Worm (Caenorhabditis elegans) whole organism, L2 larva: ENCODE data around the gene clec-217.

Experiments used
- F13H6.1 ChIP-seq: sonication (generic microtip); optimal IDR thresholded peaks from 2 replicates; lab custom pipeline; 2016; ENCODE audit warnings: missing genetic modification characterization, missing compliant biosample characterization
- Y55F3AM.14 ChIP-seq: fragments of 200-800 bp; sonication (Bioruptor generic); optimal IDR thresholded peaks from 2 replicates; lab custom pipeline; 2018; ENCODE audit warnings: mild to moderate bottlenecking, missing genetic modification characterization, missing compliant biosample characterization
- ZK546.5 ChIP-seq: sonication (generic microtip); optimal IDR thresholded peaks from 2 replicates; lab custom pipeline; 2017; ENCODE audit warnings: missing biosample characterization, missing genetic modification characterization
- alr-1 ChIP-seq: fragments of 150-350 bp; optimal IDR thresholded peaks from 2 replicates; lab custom pipeline; 2014; ENCODE audit warnings: missing biosample characterization, missing genetic modification characterization
- ama-1 ChIP-seq: fragments of 150-350 bp; optimal IDR thresholded peaks from 2 replicates; lab custom pipeline; 2018; ENCODE audit warnings: inconsistent platforms
- ceh-16 ChIP-seq: fragments of 150-350 bp; optimal IDR thresholded peaks from 2 replicates; lab custom pipeline; 2014; ENCODE audit warnings: missing biosample characterization, missing genetic modification characterization
- ceh-82 ChIP-seq: fragments of 150-350 bp; optimal IDR thresholded peaks from 2 replicates; lab custom pipeline; 2014; ENCODE audit warnings: missing biosample characterization, missing genetic modification characterization
- crh-2 ChIP-seq: sonication (generic microtip); optimal IDR thresholded peaks from 2 replicates; lab custom pipeline; 2017; ENCODE audit warnings: missing biosample characterization, missing genetic modification characterization
- dmd-4 ChIP-seq: sonication (generic microtip); optimal IDR thresholded peaks from 2 replicates; lab custom pipeline; 2017; ENCODE audit warnings: missing biosample characterization, missing genetic modification characterization
- egl-27 ChIP-seq: sonication (generic microtip); optimal IDR thresholded peaks from 3 replicates; lab custom pipeline; 2017; ENCODE audit warnings: missing biosample characterization, missing genetic modification reagents, missing genetic modification characterization
- elt-3 ChIP-seq: sonication (generic microtip); optimal IDR thresholded peaks from 2 replicates; lab custom pipeline; 2017; ENCODE audit warnings: missing biosample characterization, missing genetic modification characterization
- fos-1 ChIP-seq: fragments of 150-350 bp; optimal IDR thresholded peaks from 2 replicates; lab custom pipeline; 2014; ENCODE audit warnings: missing biosample characterization, missing genetic modification characterization
- gmeb-1 ChIP-seq: fragments of 150-350 bp; optimal IDR thresholded peaks from 2 replicates; lab custom pipeline; 2014; ENCODE audit warnings: missing biosample characterization, missing genetic modification characterization
- lin-11 ChIP-seq: fragments of 150-350 bp; sonication (generic microtip); optimal IDR thresholded peaks from 2 replicates; lab custom pipeline; 2014; ENCODE audit warnings: missing biosample characterization, missing genetic modification characterization, inconsistent platforms, mixed read lengths
- lin-13 ChIP-seq: fragments of 150-350 bp; optimal IDR thresholded peaks from 2 replicates; lab custom pipeline; 2014; ENCODE audit warnings: missing biosample characterization, missing genetic modification reagents, missing genetic modification characterization
- lin-39 ChIP-seq: fragments of 150-350 bp; optimal IDR thresholded peaks from 2 replicates; lab custom pipeline; 2014; ENCODE audit warnings: missing biosample characterization, missing genetic modification reagents, missing genetic modification characterization
- lsy-2 ChIP-seq, 2 experiments: fragments of 150-350 bp in 1 of 2; sonication (generic microtip) in 1 of 2; optimal IDR thresholded peaks; 2 replicates each; lab custom pipeline; 2014 to 2017; ENCODE audit warnings: missing biosample characterization in 2 of 2, missing genetic modification characterization in 2 of 2
- mdl-1 ChIP-seq, 2 experiments: fragments of 150-350 bp in 1 of 2; sonication (generic microtip) in 1 of 2; optimal IDR thresholded peaks; 2 replicates each; lab custom pipeline; 2017; ENCODE audit warnings: missing biosample characterization in 2 of 2, missing genetic modification characterization in 2 of 2
- nhr-10 ChIP-seq: sonication (generic microtip); optimal IDR thresholded peaks from 2 replicates; lab custom pipeline; 2017; ENCODE audit warnings: missing biosample characterization, missing genetic modification characterization
- nhr-129 ChIP-seq: fragments of 150-350 bp; optimal IDR thresholded peaks from 2 replicates; lab custom pipeline; 2014; ENCODE audit warnings: missing biosample characterization, missing genetic modification characterization
- nhr-23 ChIP-seq: fragments of 150-350 bp; optimal IDR thresholded peaks from 2 replicates; lab custom pipeline; 2014; ENCODE audit warnings: missing biosample characterization, missing genetic modification reagents, missing genetic modification characterization
- nhr-25 ChIP-seq: fragments of 150-350 bp; sonication (generic microtip); optimal IDR thresholded peaks from 3 replicates; lab custom pipeline; 2014; ENCODE audit warnings: missing biosample characterization, missing genetic modification characterization
- nhr-6 ChIP-seq: fragments of 150-350 bp; optimal IDR thresholded peaks from 2 replicates; lab custom pipeline; 2014; ENCODE audit warnings: missing biosample characterization, missing genetic modification characterization
- nhr-77 ChIP-seq: fragments of 150-350 bp; optimal IDR thresholded peaks from 2 replicates; lab custom pipeline; 2014; ENCODE audit warnings: missing biosample characterization, missing genetic modification characterization
- peb-1 ChIP-seq: fragments of 150-350 bp; optimal IDR thresholded peaks from 2 replicates; lab custom pipeline; 2014; ENCODE audit warnings: missing biosample characterization, missing genetic modification characterization
- sem-4 ChIP-seq: fragments of 150-350 bp; optimal IDR thresholded peaks from 2 replicates; lab custom pipeline; 2014; ENCODE audit warnings: missing biosample characterization, missing genetic modification reagents, missing genetic modification characterization
- skn-1 ChIP-seq: sonication (generic microtip); optimal IDR thresholded peaks from 2 replicates; lab custom pipeline; 2017; ENCODE audit warnings: missing biosample characterization, missing genetic modification characterization
- sma-3 ChIP-seq: sonication (generic microtip); optimal IDR thresholded peaks from 2 replicates; lab custom pipeline; 2016; ENCODE audit warnings: missing genetic modification reagents, missing genetic modification characterization, missing compliant biosample characterization
- snpc-4 ChIP-seq: fragments of 150-350 bp; optimal IDR thresholded peaks from 2 replicates; lab custom pipeline; 2014; ENCODE audit warnings: missing biosample characterization, missing genetic modification characterization
- unc-39 ChIP-seq: fragments of 150-350 bp; optimal IDR thresholded peaks from 2 replicates; lab custom pipeline; 2014; ENCODE audit warnings: missing biosample characterization, missing genetic modification characterization
- unc-55 ChIP-seq: fragments of 150-350 bp; sonication (generic microtip); optimal IDR thresholded peaks from 3 replicates; lab custom pipeline; 2014; ENCODE audit warnings: missing biosample characterization, missing genetic modification reagents, missing genetic modification characterization
- zag-1 ChIP-seq: fragments of 150-350 bp; optimal IDR thresholded peaks from 2 replicates; lab custom pipeline; 2014; ENCODE audit warnings: missing biosample characterization, missing genetic modification characterization
- ztf-1 ChIP-seq: fragments of 200-800 bp; sonication (Bioruptor generic); conservative IDR thresholded peaks from 2 replicates; pipeline ENCODE4 v1.3.6; 2022; ENCODE audit warnings: missing genetic modification characterization, missing compliant biosample characterization

The clec-217 gene

ce11 chrV:7952855-7953254, 5.8 kb downstream of the clec-217 start, which contains the start of gene clec-216:
clec-216 (minus strand) TSS chrV:7952955.
- TF ChIP-seq ZK546.5 = no peak
- no peak for TF ChIP-seq zag-1
- TF ChIP-seq Y55F3AM.14 (GFP tag; lab: Kevin White, UChicago) = no peak
- TF ChIP-seq crh-2 = no peak
- TF ChIP-seq skn-1 (tag; lab: Kevin White, UChicago) = no peak
- TF ChIP-seq fos-1 (tag; lab: Kevin White, UChicago) = no peak
- no peak for TF ChIP-seq ceh-82 (tag; lab: Kevin White, UChicago)
- no peak for TF ChIP-seq lin-39 (tag; lab: Kevin White, UChicago)
- no peak for TF ChIP-seq nhr-129 (tag; lab: Kevin White, UChicago)
- no peak for TF ChIP-seq lin-13
- no peak for TF ChIP-seq lin-11 (tag; lab: Kevin White, UChicago)
- no peak for TF ChIP-seq nhr-77
- TF ChIP-seq peb-1 = no peak

ce11 chrV:7946229-7946628, 12.4 kb downstream of the clec-217 start:
- no peak for TF ChIP-seq unc-55
- TF ChIP-seq sem-4 = no peak
- TF ChIP-seq ceh-16 (tag; lab: Kevin White, UChicago) = no peak
- no peak for TF ChIP-seq alr-1 (tag; lab: Kevin White, UChicago)
- no peak for TF ChIP-seq skn-1 (tag; lab: Kevin White, UChicago)
- no peak for TF ChIP-seq egl-27 (tag; lab: Kevin White, UChicago)
- TF ChIP-seq nhr-6 (tag; lab: Kevin White, UChicago) = no peak
- TF ChIP-seq ztf-1 = no peak
- no peak for TF ChIP-seq mdl-1 (tag; optimal IDR thresholded peaks at IDR 0.05; lab: Kevin White, UChicago)
- no peak for TF ChIP-seq elt-3 (tag; lab: Kevin White, UChicago)
- no peak for TF ChIP-seq lin-13

ce11 chrV:7943568-7943967, 15.1 kb downstream of the clec-217 start, which contains the start of gene Y97E10B.1:
Y97E10B.1 (plus strand) TSS chrV:7943868.
- TF ChIP-seq nhr-10 (tag; lab: Kevin White, UChicago) (no peak), sma-3 (GFP tag; lab: Kevin White, UChicago) (no peak)

ce11 chrV:7940299-7940698, 18.3 kb downstream of the clec-217 start, which contains the start of gene srt-53:
srt-53 (minus strand) TSS chrV:7940399.
- no peak for TF ChIP-seq dmd-4 (tag; lab: Kevin White, UChicago)

ce11 chrV:7937152-7937551, 21.5 kb downstream of the clec-217 start, which contains the start of gene srsx-3:
srsx-3 (minus strand) TSS chrV:7937252.
- TF ChIP-seq lsy-2 (tag; optimal IDR thresholded peaks at IDR 0.05; lab: Kevin White, UChicago) (no peak), nhr-23 (tag; lab: Kevin White, UChicago) (no peak), snpc-4 (tag; lab: Kevin White, UChicago) (no peak), skn-1 (tag; lab: Kevin White, UChicago) (no peak), sem-4 (no peak), gmeb-1 (tag; lab: Kevin White, UChicago) (no peak), ama-1 (lab: Kevin White, UChicago) (no peak), unc-39 (tag; lab: Kevin White, UChicago) (no peak), Y55F3AM.14 (GFP tag; lab: Kevin White, UChicago) (no peak), F13H6.1 (no peak), lin-13 (no peak)
- TF ChIP-seq, all 48 proteins: peak for 0

ce11 chrV:7932998-7933397, 25.6 kb downstream of the clec-217 start, which contains the start of gene ncx-10:
ncx-10 (minus strand) TSS chrV:7933098.
- TF ChIP-seq Y55F3AM.14 (GFP tag; lab: Kevin White, UChicago) = no peak

ce11 chrV:7928660-7929059, 30.0 kb downstream of the clec-217 start, which contains the start of gene srsx-5:
srsx-5 (plus strand) TSS chrV:7928960.
- TF ChIP-seq ZK546.5 (no peak), skn-1 (tag; lab: Kevin White, UChicago) (no peak), fos-1 (tag; lab: Kevin White, UChicago) (no peak), nhr-6 (tag; lab: Kevin White, UChicago) (no peak), mdl-1 (tag; optimal IDR thresholded peaks at IDR 0.05; lab: Kevin White, UChicago) (no peak), nhr-25 (tag; lab: Kevin White, UChicago) (no peak)
